Worm (Caenorhabditis elegans) whole organism, late embryonic: Measurements from ENCODE around the gene F59B10.3.

Experiments
- ceh-30 ChIP-seq: fragments of 150-350 bp; optimal IDR thresholded peaks from 2 replicates; lab custom pipeline; 2014; ENCODE audit warnings: missing biosample characterization, missing genetic modification characterization
- pha-4 ChIP-seq: fragments of 150-350 bp; optimal IDR thresholded peaks from 2 replicates; lab custom pipeline; 2018; ENCODE audit warnings: missing biosample characterization, missing genetic modification reagents, missing genetic modification characterization
- pqm-1 ChIP-seq: sonication (generic microtip); optimal IDR thresholded peaks from 2 replicates; lab custom pipeline; 2016; ENCODE audit warnings: missing genetic modification characterization, missing compliant biosample characterization

ce11 chrII:10470159-10470558 is 40.2 kb upstream of the F59B10.3 start, which contains the start of gene clec-143:
- TF ChIP-seq ceh-30 (no peak), pha-4 (tag; lab: Kevin White, UChicago) (no peak), pqm-1 (no peak)
